Fruit fly (Drosophila melanogaster) whole organism, embryonic: ENCODE results near the gene inaE.

Source experiments
- Bgb ChIP-seq: fragments of 200-800 bp; sonication (Bioruptor generic); IDR thresholded peaks from 2 replicates; pipeline ENCODE4 v1.3.6; 2022; ENCODE audit warnings: missing biosample characterization, missing genetic modification characterization; ENCODE audit not compliant: partially characterized antibody
- CG11247 ChIP-seq: fragments of 200-800 bp; sonication (Bioruptor generic); IDR thresholded peaks from 2 replicates; pipeline ENCODE4 v1.3.6; 2022; ENCODE audit warnings: missing biosample characterization, missing genetic modification characterization
- CG11695 ChIP-seq: fragments of 200-800 bp; sonication (Bioruptor generic); IDR thresholded peaks from 3 replicates; pipeline ENCODE4 v1.3.6; 2022; ENCODE audit warnings: missing biosample characterization, missing genetic modification characterization
- CG12104 ChIP-seq: fragments of 200-800 bp; sonication (Bioruptor generic); optimal IDR thresholded peaks from 3 replicates; lab custom pipeline; 2016; ENCODE audit warnings: missing biosample characterization, missing genetic modification characterization
- CG12219 ChIP-seq: fragments of 200-800 bp; sonication (Bioruptor generic); optimal IDR thresholded peaks from 3 replicates; lab custom pipeline; 2018; ENCODE audit warnings: missing biosample characterization, mild to moderate bottlenecking, missing genetic modification characterization
- CG1233 ChIP-seq: fragments of 200-800 bp; sonication (Bioruptor generic); optimal IDR thresholded peaks from 4 replicates; lab custom pipeline; 2018; ENCODE audit warnings: missing biosample characterization, mild to moderate bottlenecking, missing genetic modification characterization
- CG12659 ChIP-seq: fragments of 200-800 bp; sonication (Bioruptor generic); optimal IDR thresholded peaks from 3 replicates; lab custom pipeline; 2017; ENCODE audit warnings: mild to moderate bottlenecking, missing biosample characterization, missing genetic modification reagents, missing genetic modification characterization
- CG12769 ChIP-seq: fragments of 200-800 bp; sonication (Bioruptor generic); optimal IDR thresholded peaks from 2 replicates; lab custom pipeline; 2019; ENCODE audit warnings: missing biosample characterization, mild to moderate bottlenecking, missing genetic modification characterization, moderate library complexity
- CG12942 ChIP-seq: fragments of 200-800 bp; sonication (Bioruptor generic); optimal IDR thresholded peaks from 3 replicates; lab custom pipeline; 2016; ENCODE audit warnings: missing biosample characterization, missing genetic modification characterization
- CG14667 ChIP-seq: fragments of 200-800 bp; sonication (Bioruptor generic); IDR thresholded peaks from 2 replicates; pipeline ENCODE4 v1.3.6; 2022; ENCODE audit warnings: missing biosample characterization, missing genetic modification characterization
- CG17385 ChIP-seq: fragments of 200-800 bp; sonication (Bioruptor generic); optimal IDR thresholded peaks from 3 replicates; lab custom pipeline; 2018; ENCODE audit warnings: missing biosample characterization, mild to moderate bottlenecking, missing genetic modification characterization
- CG17912 ChIP-seq: fragments of 200-800 bp; sonication (Bioruptor generic); optimal IDR thresholded peaks from 2 replicates; lab custom pipeline; 2018; ENCODE audit warnings: missing biosample characterization, mild to moderate bottlenecking, missing genetic modification characterization
- CG18619 ChIP-seq: fragments of 200-800 bp; sonication (Bioruptor generic); optimal IDR thresholded peaks from 3 replicates; lab custom pipeline; 2017; ENCODE audit warnings: missing biosample characterization, mild to moderate bottlenecking, missing genetic modification characterization
- CG30403 ChIP-seq: fragments of 200-800 bp; sonication (Bioruptor generic); optimal IDR thresholded peaks from 3 replicates; lab custom pipeline; 2016; ENCODE audit warnings: missing biosample characterization, missing genetic modification characterization
- CG33213 ChIP-seq: fragments of 200-800 bp; sonication (Bioruptor generic); optimal IDR thresholded peaks from 3 replicates; lab custom pipeline; 2016; ENCODE audit warnings: missing biosample characterization, missing genetic modification characterization
- CG4707 ChIP-seq: fragments of 200-800 bp; sonication (Bioruptor generic); optimal IDR thresholded peaks from 2 replicates; lab custom pipeline; 2018; ENCODE audit warnings: missing biosample characterization, mild to moderate bottlenecking, missing genetic modification characterization, moderate library complexity
- CG5953 ChIP-seq: fragments of 200-800 bp; sonication (Bioruptor generic); IDR thresholded peaks from 2 replicates; pipeline ENCODE4 v1.3.6; 2022; ENCODE audit warnings: missing biosample characterization, missing genetic modification characterization
- CG8478 ChIP-seq: fragments of >200 bp; optimal IDR thresholded peaks from 2 replicates; lab custom pipeline; 2018
- D19B ChIP-seq: fragments of 200-800 bp; sonication (Bioruptor generic); optimal IDR thresholded peaks from 2 replicates; lab custom pipeline; 2017; ENCODE audit warnings: missing biosample characterization, mild to moderate bottlenecking, missing genetic modification characterization
- Dll ChIP-seq: fragments of 200-800 bp; sonication (Bioruptor generic); IDR thresholded peaks from 4 replicates; pipeline ENCODE4 v1.3.6; 2022; ENCODE audit warnings: missing biosample characterization, missing genetic modification characterization; ENCODE audit not compliant: partially characterized antibody
- H2.0 ChIP-seq: fragments of 200-800 bp; sonication (Bioruptor generic); IDR thresholded peaks from 2 replicates; pipeline ENCODE4 v1.3.6; 2022; ENCODE audit warnings: missing biosample characterization, missing genetic modification characterization
- HLHmδ ChIP-seq: fragments of 200-800 bp; sonication (Bioruptor generic); optimal IDR thresholded peaks from 2 replicates; lab custom pipeline; 2018; ENCODE audit warnings: missing biosample characterization, mild to moderate bottlenecking, missing genetic modification characterization, moderate library complexity
- Hmx ChIP-seq: fragments of 200-800 bp; sonication (Bioruptor generic); optimal IDR thresholded peaks from 2 replicates; lab custom pipeline; 2016; ENCODE audit warnings: missing biosample characterization, missing genetic modification characterization
- Myb ChIP-seq: fragments of 200-800 bp; sonication (Bioruptor generic); optimal IDR thresholded peaks from 2 replicates; lab custom pipeline; 2016; ENCODE audit warnings: missing biosample characterization, missing genetic modification characterization
- NC2β ChIP-seq: fragments of 200-800 bp; sonication (Bioruptor generic); optimal IDR thresholded peaks from 2 replicates; lab custom pipeline; 2016; ENCODE audit warnings: missing biosample characterization, missing genetic modification characterization
- NK7.1 ChIP-seq: fragments of 200-800 bp; sonication (Bioruptor generic); optimal IDR thresholded peaks from 3 replicates; lab custom pipeline; 2016; ENCODE audit warnings: missing biosample characterization, missing genetic modification characterization
- PHDP ChIP-seq: fragments of 200-800 bp; sonication (Bioruptor generic); optimal IDR thresholded peaks from 3 replicates; lab custom pipeline; 2018; ENCODE audit warnings: missing biosample characterization, mild to moderate bottlenecking, missing genetic modification characterization, moderate library complexity
- Sox102F ChIP-seq: fragments of 200-800 bp; sonication (Bioruptor generic); optimal IDR thresholded peaks from 2 replicates; lab custom pipeline; 2018; ENCODE audit warnings: missing biosample characterization, mild to moderate bottlenecking, missing genetic modification characterization, moderate library complexity
- abd-A ChIP-seq: fragments of 200-800 bp; sonication (Bioruptor generic); optimal IDR thresholded peaks from 3 replicates; lab custom pipeline; 2019; ENCODE audit warnings: missing biosample characterization, mild to moderate bottlenecking, missing genetic modification characterization, moderate library complexity
- ase ChIP-seq: fragments of 200-800 bp; sonication (Bioruptor generic); IDR thresholded peaks from 3 replicates; pipeline ENCODE4 v1.3.6; 2022; ENCODE audit warnings: missing biosample characterization, missing genetic modification characterization
- bigmax ChIP-seq: fragments of 200-800 bp; sonication (Bioruptor generic); optimal IDR thresholded peaks from 2 replicates; lab custom pipeline; 2018; ENCODE audit warnings: missing biosample characterization, mild to moderate bottlenecking, missing genetic modification characterization
- bowl ChIP-seq: fragments of 200-800 bp; sonication (Bioruptor generic); IDR thresholded peaks from 2 replicates; pipeline ENCODE4 v1.3.6; 2022; ENCODE audit warnings: missing biosample characterization, missing genetic modification characterization
- btn ChIP-seq: fragments of 200-800 bp; sonication (Bioruptor generic); optimal IDR thresholded peaks from 2 replicates; lab custom pipeline; 2016; ENCODE audit warnings: missing biosample characterization, missing genetic modification characterization
- corto ChIP-seq: fragments of 200-800 bp; sonication (Bioruptor generic); optimal IDR thresholded peaks from 2 replicates; lab custom pipeline; 2016; ENCODE audit warnings: missing biosample characterization, mild to moderate bottlenecking, missing genetic modification characterization, moderate library complexity
- crol ChIP-seq: fragments of 200-800 bp; sonication (Bioruptor generic); IDR thresholded peaks from 2 replicates; pipeline ENCODE4 v1.3.6; 2022; ENCODE audit warnings: missing biosample characterization, missing genetic modification characterization
- dysf ChIP-seq: fragments of 200-800 bp; sonication (Bioruptor generic); IDR thresholded peaks from 3 replicates; pipeline ENCODE4 v1.3.6; 2022; ENCODE audit warnings: missing biosample characterization, missing genetic modification characterization
- gsb-n ChIP-seq: fragments of 200-800 bp; sonication (Bioruptor generic); optimal IDR thresholded peaks from 3 replicates; lab custom pipeline; 2018; ENCODE audit warnings: missing biosample characterization, mild to moderate bottlenecking, missing genetic modification characterization
- gt ChIP-seq: fragments of 200-800 bp; sonication (Bioruptor generic); IDR thresholded peaks from 2 replicates; pipeline ENCODE4 v1.3.6; 2022; ENCODE audit warnings: missing biosample characterization, missing genetic modification characterization
- insv ChIP-seq, 2 experiments: fragments of 200-800 bp; sonication (Bioruptor generic); optimal IDR thresholded peaks; 3 replicates each; lab custom pipeline; 2016 to 2018; ENCODE audit warnings: missing biosample characterization in 2 of 2, missing genetic modification characterization in 2 of 2
- maf-S ChIP-seq: fragments of 200-800 bp; sonication (Bioruptor generic); optimal IDR thresholded peaks from 2 replicates; lab custom pipeline; 2016; ENCODE audit warnings: missing biosample characterization, missing genetic modification characterization
- onecut ChIP-seq: fragments of 200-800 bp; sonication (Bioruptor generic); IDR thresholded peaks from 2 replicates; pipeline ENCODE4 v1.3.6; 2022; ENCODE audit warnings: missing biosample characterization, missing genetic modification characterization
- otp ChIP-seq: fragments of 200-800 bp; sonication (Bioruptor generic); IDR thresholded peaks from 3 replicates; pipeline ENCODE4, ENCODE4 v1.3.6; 2022; ENCODE audit warnings: missing biosample characterization, missing genetic modification characterization
- pan ChIP-seq, 4 experiments: fragments of >200 bp in 3 of 4; fragments of 200-800 bp in 1 of 4; sonication (Bioruptor generic) in 1 of 4; optimal IDR thresholded peaks in 3 of 4; IDR thresholded peaks in 1 of 4; 2 replicates each; pipeline versions ENCODE4 v1.3.6 to Lab custom; 2017 to 2022; ENCODE audit warnings: missing biosample characterization in 2 of 4, missing genetic modification characterization in 2 of 4, mixed read lengths in 1 of 4
- ranshi ChIP-seq: fragments of 200-800 bp; sonication (Bioruptor generic); IDR thresholded peaks from 2 replicates; pipeline ENCODE4 v1.3.6; 2022; ENCODE audit warnings: missing biosample characterization, missing genetic modification characterization
- schlank ChIP-seq: fragments of 200-800 bp; sonication (Bioruptor generic); optimal IDR thresholded peaks from 2 replicates; lab custom pipeline; 2018; ENCODE audit warnings: missing biosample characterization, mild to moderate bottlenecking, missing genetic modification characterization
- sd ChIP-seq: fragments of 200-800 bp; sonication (Bioruptor generic); optimal IDR thresholded peaks from 3 replicates; lab custom pipeline; 2018; ENCODE audit warnings: missing biosample characterization, mild to moderate bottlenecking, missing genetic modification characterization, moderate library complexity
- sens ChIP-seq: fragments of 200-800 bp; sonication (Bioruptor generic); peaks from one replicate; lab custom pipeline; 2016; ENCODE audit warnings: missing biosample characterization, missing genetic modification characterization
- shn ChIP-seq: fragments of 200-800 bp; sonication (Bioruptor generic); optimal IDR thresholded peaks from 3 replicates; lab custom pipeline; 2016; ENCODE audit warnings: missing biosample characterization, missing genetic modification characterization
- slou ChIP-seq: fragments of 200-800 bp; sonication (Bioruptor generic); optimal IDR thresholded peaks from 3 replicates; lab custom pipeline; 2016; ENCODE audit warnings: missing biosample characterization, missing genetic modification characterization
- sna ChIP-seq: fragments of 200-800 bp; sonication (Bioruptor generic); IDR thresholded peaks from 2 replicates; pipeline ENCODE4 v1.3.6; 2022; ENCODE audit warnings: missing biosample characterization, missing genetic modification characterization; ENCODE audit not compliant: partially characterized antibody
- stwl ChIP-seq: fragments of 200-800 bp; sonication (Bioruptor generic); optimal IDR thresholded peaks from 3 replicates; lab custom pipeline; 2018; ENCODE audit warnings: missing biosample characterization, mild to moderate bottlenecking, missing genetic modification characterization, moderate library complexity
- twi ChIP-seq: fragments of 200-800 bp; optimal IDR thresholded peaks from 2 replicates; lab custom pipeline; 2019; ENCODE audit warnings: missing biosample characterization, mild to moderate bottlenecking, missing genetic modification characterization, moderate library complexity

The inaE gene

DNA sequence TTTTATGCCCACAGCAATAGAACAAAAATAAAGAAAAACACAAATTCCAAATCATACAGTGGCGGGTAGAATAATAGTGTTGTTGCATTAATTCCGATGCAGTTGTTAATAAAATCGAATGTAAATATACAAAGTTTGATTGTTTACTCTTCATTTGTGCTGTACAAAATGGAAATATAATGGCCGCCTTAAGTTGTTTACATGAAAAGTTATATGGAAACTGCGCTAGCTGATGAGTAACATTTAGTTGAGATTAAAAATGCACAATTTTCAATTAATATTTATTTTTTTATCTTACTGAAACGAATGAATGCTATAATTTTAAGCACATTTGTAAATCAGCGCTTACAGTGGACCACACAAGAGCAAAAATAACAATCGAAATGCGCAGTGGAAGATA is 48.6 kb upstream of the inaE start (continued):
- TF ChIP-seq CG5953, result no peak
- TF ChIP-seq shn, result no peak
- TF ChIP-seq insv (GFP tag; optimal IDR thresholded peaks at IDR 0.05; lab: Kevin White, UChicago), result no peak
- no peak for TF ChIP-seq sna (GFP tag; lab: Robert Waterston, UW)
- no peak for TF ChIP-seq ase (GFP tag; lab: Robert Waterston, UW)
- no peak for TF ChIP-seq NK7.1 (GFP tag; lab: Kevin White, UChicago)
- no peak for TF ChIP-seq bigmax
- 0 out of 2 replicates have a peak, but pooled peaks have one; percentile 30 for TF ChIP-seq ranshi (GFP tag; lab: Robert Waterston, UW)
- TF ChIP-seq twi, result no peak
- TF ChIP-seq sens (GFP tag; lab: Kevin White, UChicago), result peak; percentile 70
- TF ChIP-seq crol (GFP tag; lab: Robert Waterston, UW), result no peak
- TF ChIP-seq CG8478 (lab: Kevin White, UChicago), result no peak
- TF ChIP-seq gsb-n (tag; lab: Kevin White, UChicago), result no peak
- no peak for TF ChIP-seq Dll (GFP tag; lab: Robert Waterston, UW)
- no peak for TF ChIP-seq NC2β (GFP tag; lab: Kevin White, UChicago)
- TF ChIP-seq corto (GFP tag; lab: Kevin White, UChicago), result no peak
- peak; percentile 21 for TF ChIP-seq CG17385 (GFP tag; lab: Kevin White, UChicago)
- no peak for TF ChIP-seq stwl (tag; lab: Kevin White, UChicago)
- no peak for TF ChIP-seq CG11247
- no peak for TF ChIP-seq Myb (GFP tag; lab: Kevin White, UChicago)
- no peak for TF ChIP-seq otp
- TF ChIP-seq CG11695 (GFP tag; lab: Robert Waterston, UW), result peak; percentile 56; the same call in 2 of the 3 replicates
- no peak for TF ChIP-seq CG1233 (GFP tag; lab: Kevin White, UChicago)
- no peak for TF ChIP-seq D19B (GFP tag; lab: Kevin White, UChicago)
- no peak for TF ChIP-seq Hmx (GFP tag; lab: Kevin White, UChicago)
- no peak for TF ChIP-seq CG14667 (GFP tag; lab: Robert Waterston, UW)
- no peak for TF ChIP-seq CG18619
- TF ChIP-seq pan (optimal IDR thresholded peaks at IDR 0.05; lab: Kevin White, UChicago), result no peak
- peak in 1 of 2 experiments; percentile 21 for TF ChIP-seq pan (GFP tag; optimal IDR thresholded peaks at IDR 0.05 in 1 of 2, IDR thresholded peaks at IDR 0.05 in 1 of 2)
- TF ChIP-seq slou (GFP tag; lab: Kevin White, UChicago), result no peak
- no peak for TF ChIP-seq CG12769 (tag; lab: Kevin White, UChicago)
- TF ChIP-seq HLHmδ (GFP tag; lab: Kevin White, UChicago), result no peak
- no peak for TF ChIP-seq PHDP
- TF ChIP-seq Sox102F (GFP tag; lab: Kevin White, UChicago), result no peak
- TF ChIP-seq CG30403, result peak; percentile 27
- TF ChIP-seq CG33213, result no peak
- no peak for TF ChIP-seq sd
- TF ChIP-seq CG12219 (GFP tag; lab: Kevin White, UChicago), result no peak
- TF ChIP-seq H2.0, result no peak
- TF ChIP-seq schlank (tag; lab: Kevin White, UChicago), result no peak
- TF ChIP-seq CG12659 (GFP tag; lab: Kevin White, UChicago), result peak; percentile 8
- TF ChIP-seq CG17912 (GFP tag; lab: Kevin White, UChicago), result no peak
- TF ChIP-seq gt, result no peak
- TF ChIP-seq CG12942 (GFP tag; lab: Kevin White, UChicago), result no peak
- no peak for TF ChIP-seq CG4707 (GFP tag; lab: Kevin White, UChicago)
- TF ChIP-seq dysf (GFP tag; lab: Robert Waterston, UW), result no peak
- TF ChIP-seq CG12104 (GFP tag; lab: Kevin White, UChicago), result no peak
- no peak for TF ChIP-seq btn (GFP tag; lab: Kevin White, UChicago)
- TF ChIP-seq abd-A, result no peak
- TF ChIP-seq bowl (GFP tag; lab: Robert Waterston, UW), result no peak
- no peak for TF ChIP-seq onecut (GFP tag; lab: Robert Waterston, UW)
- no peak for TF ChIP-seq Bgb (GFP tag; lab: Robert Waterston, UW)
- TF ChIP-seq maf-S (GFP tag; lab: Kevin White, UChicago), result no peak
